Fruit fly (Drosophila melanogaster) whole organism, prepupa: ENCODE results near the gene Reg-2.
A peak's percentile ranks its signal among the peaks of the same experiment; 100 is the strongest.

Experiments
- Blimp-1 ChIP-seq: fragments of 200-800 bp; sonication (Bioruptor generic); optimal IDR thresholded peaks from 3 replicates; lab custom pipeline; 2017; ENCODE audit warnings: missing biosample characterization, missing genetic modification characterization, mild to moderate bottlenecking, moderate library complexity, missing genetic modification reagents
- CG10669 ChIP-seq: fragments of 200-800 bp; sonication (Bioruptor generic); optimal IDR thresholded peaks from 3 replicates; lab custom pipeline; 2018; ENCODE audit warnings: missing biosample characterization, mild to moderate bottlenecking, missing genetic modification characterization, moderate library complexity
- CG11294 ChIP-seq: fragments of 200-800 bp; sonication (Bioruptor generic); IDR thresholded peaks from 2 replicates; pipeline ENCODE4 v1.3.6; 2022; ENCODE audit warnings: missing biosample characterization, missing genetic modification characterization
- CG11762 ChIP-seq: fragments of 200-800 bp; sonication (Bioruptor generic); optimal IDR thresholded peaks from 3 replicates; lab custom pipeline; 2016; ENCODE audit warnings: missing biosample characterization, missing genetic modification characterization; ENCODE audit not compliant: insufficient read depth
- CG15336 ChIP-seq: fragments of 200-800 bp; sonication (Bioruptor generic); IDR thresholded peaks from 2 replicates; pipeline ENCODE4 v1.3.6; 2022; ENCODE audit warnings: missing biosample characterization, missing genetic modification characterization
- CG1621 ChIP-seq: fragments of 200-800 bp; sonication (Bioruptor generic); optimal IDR thresholded peaks from 3 replicates; lab custom pipeline; 2018; ENCODE audit warnings: missing biosample characterization, mild to moderate bottlenecking, missing genetic modification characterization
- CG3032 ChIP-seq: fragments of 200-800 bp; optimal IDR thresholded peaks from 2 replicates; lab custom pipeline; 2019; ENCODE audit warnings: missing biosample characterization, mild to moderate bottlenecking, missing genetic modification characterization, moderate library complexity
- CG31627 ChIP-seq: fragments of 200-800 bp; sonication (Bioruptor generic); optimal IDR thresholded peaks from 3 replicates; lab custom pipeline; 2016; ENCODE audit warnings: missing biosample characterization, missing genetic modification characterization
- CG32006 ChIP-seq: fragments of 200-800 bp; sonication (Bioruptor generic); optimal IDR thresholded peaks from 3 replicates; lab custom pipeline; 2017; ENCODE audit warnings: missing biosample characterization, mild to moderate bottlenecking, missing genetic modification characterization
- CG34406 ChIP-seq: fragments of 200-800 bp; sonication (Bioruptor generic); optimal IDR thresholded peaks from 3 replicates; lab custom pipeline; 2016; ENCODE audit warnings: missing biosample characterization, missing genetic modification characterization
- CG6163 ChIP-seq: fragments of 200-800 bp; sonication (Bioruptor generic); IDR thresholded peaks from 3 replicates; pipeline ENCODE4 v1.3.6; 2022; ENCODE audit warnings: missing biosample characterization, missing genetic modification characterization
- CG6792 ChIP-seq: fragments of 200-800 bp; sonication (Bioruptor generic); optimal IDR thresholded peaks from 3 replicates; lab custom pipeline; 2016; ENCODE audit warnings: missing biosample characterization, missing genetic modification characterization
- CG6808 ChIP-seq: fragments of 200-800 bp; sonication (Bioruptor generic); optimal IDR thresholded peaks from 3 replicates; lab custom pipeline; 2017; ENCODE audit warnings: missing biosample characterization, missing genetic modification characterization, mild to moderate bottlenecking, moderate library complexity, missing genetic modification reagents
- CG6854 ChIP-seq: fragments of 200-800 bp; sonication (Bioruptor generic); optimal IDR thresholded peaks from 2 replicates; lab custom pipeline; 2017; ENCODE audit warnings: missing biosample characterization, mild to moderate bottlenecking, missing genetic modification characterization
- CG7368 ChIP-seq: fragments of 200-800 bp; sonication (Bioruptor generic); optimal IDR thresholded peaks from 3 replicates; lab custom pipeline; 2016; ENCODE audit warnings: missing biosample characterization, missing genetic modification characterization
- CG8119 ChIP-seq: fragments of 200-800 bp; sonication (Bioruptor generic); IDR thresholded peaks from 3 replicates; pipeline ENCODE4 v1.3.6; 2022; ENCODE audit warnings: missing biosample characterization, missing genetic modification characterization
- CG8319 ChIP-seq: fragments of 200-800 bp; sonication (Bioruptor generic); optimal IDR thresholded peaks from 3 replicates; lab custom pipeline; 2016; ENCODE audit warnings: missing biosample characterization, missing genetic modification characterization
- CG8632 ChIP-seq: fragments of 200-800 bp; sonication (Bioruptor generic); optimal IDR thresholded peaks from 3 replicates; lab custom pipeline; 2016; ENCODE audit warnings: missing biosample characterization, missing genetic modification characterization
- Eip75B ChIP-seq: fragments of 200-800 bp; sonication (Bioruptor generic); optimal IDR thresholded peaks from 3 replicates; lab custom pipeline; 2016; ENCODE audit warnings: missing biosample characterization, missing genetic modification characterization
- Eip93F ChIP-seq: fragments of 200-800 bp; sonication (Bioruptor generic); optimal IDR thresholded peaks from 2 replicates; lab custom pipeline; 2016; ENCODE audit warnings: missing biosample characterization, mild to moderate bottlenecking, missing genetic modification characterization
- Ets21C ChIP-seq: fragments of 200-800 bp; sonication (Bioruptor generic); optimal IDR thresholded peaks from 3 replicates; lab custom pipeline; 2016; ENCODE audit warnings: missing biosample characterization, missing genetic modification characterization
- Hr38 ChIP-seq: sonication (Bioruptor generic); optimal IDR thresholded peaks from 2 replicates; lab custom pipeline; 2016; ENCODE audit warnings: missing biosample characterization, missing genetic modification characterization
- Hr39 ChIP-seq: fragments of 200-800 bp; sonication (Bioruptor generic); optimal IDR thresholded peaks from 2 replicates; lab custom pipeline; 2016; ENCODE audit warnings: missing biosample characterization, missing genetic modification characterization
- Hr4 ChIP-seq: fragments of 200-800 bp; sonication (Bioruptor generic); optimal IDR thresholded peaks from 3 replicates; lab custom pipeline; 2016; ENCODE audit warnings: missing biosample characterization, missing genetic modification characterization
- Lpt ChIP-seq: fragments of 200-800 bp; sonication (Bioruptor generic); optimal IDR thresholded peaks from 3 replicates; lab custom pipeline; 2016; ENCODE audit warnings: missing biosample characterization, missing genetic modification characterization
- Met ChIP-seq: fragments of 200-800 bp; sonication (Bioruptor generic); optimal IDR thresholded peaks from 3 replicates; lab custom pipeline; 2016; ENCODE audit warnings: missing biosample characterization, missing genetic modification characterization
- OdsH ChIP-seq: fragments of 200-800 bp; sonication (Bioruptor generic); optimal IDR thresholded peaks from 3 replicates; lab custom pipeline; 2016; ENCODE audit warnings: missing biosample characterization, missing genetic modification characterization
- Smox ChIP-seq: fragments of 200-800 bp; sonication (Bioruptor generic); optimal IDR thresholded peaks from 3 replicates; lab custom pipeline; 2016; ENCODE audit warnings: missing biosample characterization, missing genetic modification characterization
- acj6 ChIP-seq: fragments of 200-800 bp; sonication (Bioruptor generic); optimal IDR thresholded peaks from 3 replicates; lab custom pipeline; 2016; ENCODE audit warnings: missing biosample characterization, missing genetic modification characterization
- dac ChIP-seq: fragments of 200-800 bp; sonication (Bioruptor generic); optimal IDR thresholded peaks from 2 replicates; lab custom pipeline; 2017; ENCODE audit warnings: missing biosample characterization, mild to moderate bottlenecking, missing genetic modification characterization
- dsx ChIP-seq: fragments of 200-800 bp; optimal IDR thresholded peaks from 3 replicates; lab custom pipeline; 2019; ENCODE audit warnings: missing biosample characterization, mild to moderate bottlenecking, missing genetic modification characterization, moderate library complexity; ENCODE audit not compliant: poor library complexity, severe bottlenecking
- eg ChIP-seq: fragments of 200-800 bp; sonication (Bioruptor generic); IDR thresholded peaks from 3 replicates; pipeline ENCODE4 v1.3.6; 2022; ENCODE audit warnings: missing biosample characterization, missing genetic modification characterization
- esn ChIP-seq: fragments of 200-800 bp; sonication (Bioruptor generic); optimal IDR thresholded peaks from 2 replicates; lab custom pipeline; 2016; ENCODE audit warnings: missing biosample characterization, mild to moderate bottlenecking, missing genetic modification characterization, moderate library complexity
- fd59A ChIP-seq: fragments of 200-800 bp; sonication (Bioruptor generic); optimal IDR thresholded peaks from 2 replicates; lab custom pipeline; 2017; ENCODE audit warnings: missing biosample characterization, mild to moderate bottlenecking, missing genetic modification characterization, missing genetic modification reagents
- fd85E ChIP-seq: fragments of 200-800 bp; sonication (Bioruptor generic); optimal IDR thresholded peaks from 3 replicates; lab custom pipeline; 2016; ENCODE audit warnings: missing biosample characterization, missing genetic modification characterization
- fkh ChIP-seq: fragments of 200-800 bp; sonication (Bioruptor generic); optimal IDR thresholded peaks from 3 replicates; lab custom pipeline; 2017; ENCODE audit warnings: missing biosample characterization, mild to moderate bottlenecking, missing genetic modification characterization, moderate library complexity
- lz ChIP-seq: fragments of 200-800 bp; sonication (Bioruptor generic); optimal IDR thresholded peaks from 3 replicates; lab custom pipeline; 2016; ENCODE audit warnings: missing biosample characterization, missing genetic modification characterization
- net ChIP-seq: fragments of 200-800 bp; sonication (Bioruptor generic); optimal IDR thresholded peaks from 3 replicates; lab custom pipeline; 2016; ENCODE audit warnings: missing biosample characterization, missing genetic modification characterization
- pdm3 ChIP-seq: fragments of 200-800 bp; sonication (Bioruptor generic); optimal IDR thresholded peaks from 3 replicates; lab custom pipeline; 2016; ENCODE audit warnings: missing biosample characterization, missing genetic modification characterization
- salr ChIP-seq, 2 experiments: fragments of 200-800 bp; sonication (Bioruptor generic); optimal IDR thresholded peaks; 3 replicates each; lab custom pipeline; 2016 to 2018; ENCODE audit warnings: missing biosample characterization in 2 of 2, missing genetic modification characterization in 2 of 2, mild to moderate bottlenecking in 1 of 2
- spab ChIP-seq: fragments of 200-800 bp; sonication (Bioruptor generic); optimal IDR thresholded peaks from 2 replicates; lab custom pipeline; 2017; ENCODE audit warnings: missing biosample characterization, mild to moderate bottlenecking, missing genetic modification characterization, missing genetic modification reagents
- ss ChIP-seq, 2 experiments: fragments of 200-800 bp; sonication (Bioruptor generic); optimal IDR thresholded peaks; 2 replicates in 1 of 2; 3 replicates in 1 of 2; lab custom pipeline; 2017 to 2018; ENCODE audit warnings: mild to moderate bottlenecking in 2 of 2, missing biosample characterization in 2 of 2, missing genetic modification characterization in 2 of 2, moderate library complexity in 1 of 2
- svp ChIP-seq: fragments of 200-800 bp; sonication (Bioruptor generic); peaks from one replicate; lab custom pipeline; 2016; ENCODE audit warnings: missing biosample characterization, missing genetic modification characterization
- topi ChIP-seq: fragments of 200-800 bp; sonication (Bioruptor generic); optimal IDR thresholded peaks from 3 replicates; lab custom pipeline; 2016; ENCODE audit warnings: missing biosample characterization, missing genetic modification characterization
- vri ChIP-seq: fragments of 200-800 bp; sonication (Bioruptor generic); optimal IDR thresholded peaks from 3 replicates; lab custom pipeline; 2016; ENCODE audit warnings: missing biosample characterization, mild to moderate bottlenecking, missing genetic modification characterization

Gene Reg-2

DNA sequence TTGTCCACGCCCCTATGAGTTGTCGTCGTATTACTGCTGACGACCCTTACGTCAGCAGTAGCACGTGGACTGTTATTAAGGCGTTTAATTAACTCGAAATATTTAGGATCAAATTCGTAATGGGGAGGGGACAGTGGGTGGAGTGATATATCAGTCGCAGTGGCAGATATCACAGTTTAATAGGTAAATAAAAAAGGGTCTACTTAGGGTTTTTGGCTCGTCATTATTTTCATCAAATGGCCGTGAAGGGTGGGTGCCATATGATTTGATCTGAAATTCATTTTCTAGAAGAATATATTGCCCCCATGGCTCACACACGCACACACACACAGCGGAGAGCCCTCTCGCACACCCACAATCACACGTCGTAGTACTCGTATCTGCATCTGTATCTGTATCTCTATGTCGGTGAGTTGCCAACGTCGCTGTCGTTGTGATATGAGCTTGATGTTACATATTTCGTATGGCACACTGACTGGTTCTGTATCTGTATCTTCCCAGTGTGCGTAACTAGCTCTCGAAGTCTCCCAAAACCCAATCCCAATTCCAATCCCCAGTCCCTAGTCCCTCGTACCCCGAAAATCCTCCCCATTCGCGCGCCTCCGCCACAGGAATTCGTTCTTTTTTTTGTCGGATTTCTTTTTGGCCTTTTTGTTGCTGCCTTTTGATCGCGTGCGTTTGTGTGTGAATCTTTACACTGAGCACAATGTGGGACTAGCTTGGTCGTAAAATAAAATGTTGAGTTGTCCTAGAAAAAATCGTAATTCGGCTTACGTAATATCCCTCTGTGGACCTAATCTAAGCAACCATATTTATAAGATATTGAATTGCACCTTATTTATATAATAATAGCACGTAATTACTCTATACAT lies 20.4 kb upstream of the Reg-2 start (continued):
- peak; percentile 41 for TF ChIP-seq fkh (GFP tag; lab: Kevin White, UChicago)
- TF ChIP-seq CG31627 (GFP tag; lab: Kevin White, UChicago) = peak; percentile 52
- peak; percentile 57 for TF ChIP-seq vri (GFP tag; lab: Kevin White, UChicago)
- peak; percentile 55 for TF ChIP-seq dac (GFP tag; lab: Kevin White, UChicago)
- TF ChIP-seq lz (GFP tag; lab: Kevin White, UChicago) = peak; percentile 50
- peak; percentile 82 for TF ChIP-seq CG8119 (GFP tag; lab: Robert Waterston, UW)
- TF ChIP-seq Met (GFP tag; lab: Kevin White, UChicago) = peak; percentile 50
- TF ChIP-seq OdsH (GFP tag; lab: Kevin White, UChicago) = peak; percentile 24
- TF ChIP-seq CG8632 (GFP tag; lab: Kevin White, UChicago) = peak; percentile 27
- TF ChIP-seq acj6 (GFP tag; lab: Kevin White, UChicago) = peak; percentile 41
- TF ChIP-seq CG11294 (GFP tag; lab: Robert Waterston, UW) = peak; percentile 39; the same call in 1 of the 2 replicates
- TF ChIP-seq topi (GFP tag; lab: Kevin White, UChicago) = peak; percentile 21
- peak; percentile 59 for TF ChIP-seq CG34406 (GFP tag; lab: Kevin White, UChicago)
- TF ChIP-seq eg (GFP tag; lab: Robert Waterston, UW) = peak; percentile 94
- TF ChIP-seq svp (GFP tag; lab: Kevin White, UChicago) = peak; percentile 70
- peak; percentile 47 for TF ChIP-seq CG7368 (GFP tag; lab: Kevin White, UChicago)
- peak; percentile 81 for TF ChIP-seq spab
- TF ChIP-seq esn (GFP tag; lab: Kevin White, UChicago) = peak; percentile 28
- peak; percentile 74 for TF ChIP-seq CG15336 (GFP tag; lab: Robert Waterston, UW)
- TF ChIP-seq Hr4 (GFP tag; lab: Kevin White, UChicago) = peak; percentile 51
- peak; percentile 85 for TF ChIP-seq CG1621 (tag; lab: Kevin White, UChicago)
- TF ChIP-seq CG8319 (GFP tag; lab: Kevin White, UChicago) = peak; percentile 24
- peak; percentile 57 for TF ChIP-seq pdm3
- peak; percentile 87 for TF ChIP-seq CG6808
- TF ChIP-seq CG3032 (tag; lab: Kevin White, UChicago) = peak; percentile 73

- TF ChIP-seq CG15336 (GFP tag; lab: Robert Waterston, UW) (no peak; the same call in 1 of the 2 replicates), Eip75B (GFP tag; lab: Kevin White, UChicago) (no peak), CG1621 (tag; lab: Kevin White, UChicago) (no peak), Met (GFP tag; lab: Kevin White, UChicago) (peak; percentile 7), Hr38 (no peak), OdsH (GFP tag; lab: Kevin White, UChicago) (no peak), Eip93F (GFP tag; lab: Kevin White, UChicago) (no peak), vri (GFP tag; lab: Kevin White, UChicago) (no peak), CG10669 (no peak), CG6792 (no peak), Smox (GFP tag; lab: Kevin White, UChicago) (no peak), fd85E (GFP tag; lab: Kevin White, UChicago) (no peak), CG3032 (tag; lab: Kevin White, UChicago) (no peak), CG8119 (GFP tag; lab: Robert Waterston, UW) (0 out of 3 replicates have a peak, but pooled peaks have one; percentile 36), dac (GFP tag; lab: Kevin White, UChicago) (no peak), Hr4 (GFP tag; lab: Kevin White, UChicago) (no peak), CG11762 (GFP tag; lab: Kevin White, UChicago) (no peak), ss (GFP tag; optimal IDR thresholded peaks at IDR 0.05; lab: Kevin White, UChicago) (no peak), topi (GFP tag; lab: Kevin White, UChicago) (no peak), CG32006 (no peak), CG6854 (GFP tag; lab: Kevin White, UChicago) (no peak), fd59A (GFP tag; lab: Kevin White, UChicago) (no peak), Blimp-1 (no peak), pdm3 (no peak), net (GFP tag; lab: Kevin White, UChicago) (no peak), acj6 (GFP tag; lab: Kevin White, UChicago) (no peak), dsx (GFP tag; lab: Kevin White, UChicago) (no peak), Ets21C (no peak), Hr39 (GFP tag; lab: Kevin White, UChicago) (no peak), CG6163 (GFP tag; lab: Robert Waterston, UW) (peak; percentile 54; the same call in 2 of the 3 replicates), salr (GFP tag; optimal IDR thresholded peaks at IDR 0.05; lab: Kevin White, UChicago) (no peak), CG34406 (GFP tag; lab: Kevin White, UChicago) (no peak), Lpt (GFP tag; lab: Kevin White, UChicago) (no peak), svp (GFP tag; lab: Kevin White, UChicago) (no peak), esn (GFP tag; lab: Kevin White, UChicago) (no peak), eg (GFP tag; lab: Robert Waterston, UW) (peak; percentile 71)
Observed at dm6 chr3L:625899-626298, 19.5 kb upstream of the Reg-2 start.
